Worm (Caenorhabditis elegans): ENCODE measurements around the gene madf-11.

DNA sequence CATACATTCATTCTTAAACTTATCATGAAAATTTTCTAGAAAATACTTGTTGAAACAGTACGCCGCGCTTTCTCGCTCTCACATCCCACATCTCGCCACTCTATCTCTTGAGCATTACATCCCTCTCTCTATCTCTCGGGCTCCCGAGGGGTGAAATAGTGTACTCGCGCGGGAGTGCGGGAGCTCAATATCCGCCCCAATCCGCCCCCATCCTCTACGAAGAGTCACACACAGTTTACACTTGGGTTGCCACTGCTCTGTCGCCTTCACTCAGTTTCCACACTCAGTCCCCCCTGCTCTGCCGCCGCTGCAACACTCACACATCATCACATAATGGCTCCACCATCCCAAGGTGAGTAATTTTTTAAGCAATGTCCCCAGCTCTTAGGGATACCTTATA is 38.5 kb downstream of the madf-11 start, which contains the start of gene mlc-3:
- TF ChIP-seq cog-1 (tag; optimal IDR thresholded peaks at IDR 0.05) (no peak), klf-2 (GFP tag; conservative IDR thresholded peaks at IDR 0.05) (no peak), T22C8.4 (GFP tag; IDR thresholded peaks at IDR 0.05) (no peak), ztf-23 (GFP tag; IDR thresholded peaks at IDR 0.05) (no peak), tab-1 (GFP tag; IDR thresholded peaks at IDR 0.05) (no peak), med-1 (GFP tag; optimal IDR thresholded peaks at IDR 0.05; ENCODE audit: insufficient read depth) (no peak), ref-1 (GFP tag; conservative IDR thresholded peaks at IDR 0.05) (no peak), ztf-29 (GFP tag; IDR thresholded peaks at IDR 0.05) (no peak), flt-1 (GFP tag; IDR thresholded peaks at IDR 0.05) (peak; percentile 69; the same call in 1 of the 2 replicates)

Measured in whole organism, midembryonic.